Worm (Caenorhabditis elegans) whole organism, midembryonic: Measurements from ENCODE around the gene R12C12.6.

ENCODE experiments used
- T22C8.4 ChIP-seq: fragments of 200-800 bp; sonication (Bioruptor generic); IDR thresholded peaks from 2 replicates; pipeline ENCODE4 v1.3.6; 2022; ENCODE audit warnings: missing genetic modification characterization, missing compliant biosample characterization
- cog-1 ChIP-seq: sonication (generic microtip); optimal IDR thresholded peaks from 2 replicates; lab custom pipeline; 2016; ENCODE audit warnings: missing genetic modification characterization, missing compliant biosample characterization
- flt-1 ChIP-seq: fragments of 200-800 bp; sonication (Bioruptor generic); IDR thresholded peaks from 2 replicates; pipeline ENCODE4 v1.3.6; 2022; ENCODE audit warnings: missing genetic modification characterization, missing compliant biosample characterization
- klf-2 ChIP-seq: fragments of 200-800 bp; sonication (Bioruptor generic); conservative IDR thresholded peaks from 2 replicates; pipeline ENCODE4 v1.3.6; 2022; ENCODE audit warnings: missing genetic modification reagents, missing genetic modification characterization, missing compliant biosample characterization
- med-1 ChIP-seq: sonication (generic microtip); optimal IDR thresholded peaks from 2 replicates; lab custom pipeline; 2017; ENCODE audit warnings: missing genetic modification characterization, mild to moderate bottlenecking, missing compliant biosample characterization, antibody characterized with exemption, missing genetic modification reagents; ENCODE audit not compliant: insufficient read depth
- ref-1 ChIP-seq: fragments of 200-800 bp; sonication (Bioruptor generic); conservative IDR thresholded peaks from 2 replicates; pipeline ENCODE4 v1.3.6; 2022; ENCODE audit warnings: missing genetic modification reagents, missing genetic modification characterization, missing compliant biosample characterization
- tab-1 ChIP-seq: fragments of 200-800 bp; sonication (Bioruptor generic); IDR thresholded peaks from 2 replicates; pipeline ENCODE4 v1.3.6; 2022; ENCODE audit warnings: missing genetic modification characterization, missing compliant biosample characterization
- ztf-23 ChIP-seq: fragments of 200-800 bp; sonication (Bioruptor generic); IDR thresholded peaks from 2 replicates; pipeline ENCODE4 v1.3.6; 2022; ENCODE audit warnings: missing genetic modification reagents, missing genetic modification characterization, missing compliant biosample characterization

- TF ChIP-seq flt-1 (GFP tag; lab: Robert Waterston, UW) (0 out of 2 replicates have a peak, but pooled peaks have one; percentile 33), tab-1 (no peak), klf-2 (no peak), ref-1 (GFP tag; lab: Robert Waterston, UW) (no peak), ztf-23 (peak; percentile 64; the same call in 1 of the 2 replicates), cog-1 (tag; lab: Kevin White, UChicago) (peak; percentile 71), T22C8.4 (GFP tag; lab: Robert Waterston, UW) (no peak), med-1 (GFP tag; lab: Kevin White, UChicago) (no peak)
Observed at ce11 chrII:6047639-6048159, at the start of gene R12C12.6, which contains the start of gene ran-5.
